Fruit fly (Drosophila melanogaster): ENCODE results near the gene Mat89Ba.
A peak's percentile ranks its signal among the peaks of the same experiment; 100 is the strongest.

Mat89Ba gene

DNA sequence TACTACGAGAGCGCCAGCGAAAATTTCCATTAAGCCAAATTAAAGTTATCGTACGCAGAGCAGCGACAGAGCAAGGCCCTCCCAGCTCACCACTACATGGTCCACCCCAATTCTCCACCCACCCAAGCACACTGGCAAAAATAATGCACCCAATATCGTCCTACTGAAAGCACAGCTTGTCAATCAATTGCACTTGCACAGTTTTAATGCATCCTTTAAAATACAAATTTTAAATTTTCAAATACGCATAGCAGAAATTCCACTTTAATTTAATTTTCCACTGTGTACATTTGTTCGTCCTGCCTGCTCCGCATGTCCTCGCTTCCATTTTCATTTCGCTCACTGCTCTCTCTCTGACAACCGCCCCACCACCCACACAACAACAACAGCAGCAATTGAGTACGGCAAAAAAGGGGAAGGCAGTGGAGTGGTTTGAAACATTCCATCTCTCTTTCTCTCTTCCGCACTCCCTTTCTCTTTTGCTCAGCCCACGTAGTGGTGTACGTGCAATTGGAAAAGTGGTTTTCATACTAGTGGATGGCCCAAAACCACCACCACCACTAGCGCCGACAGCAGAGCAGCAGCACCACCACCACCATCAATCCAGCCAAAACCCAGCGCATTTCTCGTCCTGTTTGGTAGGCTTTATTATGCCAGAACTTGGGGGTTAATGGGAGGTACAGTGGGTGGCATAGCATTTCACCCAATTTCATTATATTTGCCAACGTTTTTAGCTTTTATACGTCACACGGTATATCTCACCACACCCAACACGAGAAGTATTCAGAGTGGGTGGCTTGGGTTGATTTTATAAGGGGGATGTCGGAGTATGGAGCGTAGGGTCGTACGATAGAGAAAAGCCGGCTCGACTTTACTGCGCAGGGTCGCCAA lies 24.4 kb downstream of the Mat89Ba start (continued):
- TF ChIP-seq Eip93F (GFP tag; optimal IDR thresholded peaks at IDR 0.05) (no peak), Hr4 (GFP tag; optimal IDR thresholded peaks at IDR 0.05) (peak; percentile 76), CG7368 (GFP tag; optimal IDR thresholded peaks at IDR 0.05) (peak; percentile 52), salr (GFP tag; optimal IDR thresholded peaks at IDR 0.05) (peak in 1 of 2 experiments; percentile 58), pdm3 (GFP tag; optimal IDR thresholded peaks at IDR 0.05) (peak; percentile 65), CG6163 (GFP tag; IDR thresholded peaks at IDR 0.05) (peak; percentile 77; the same call in 2 of the 3 replicates), Gug (GFP tag; IDR thresholded peaks at IDR 0.05) (peak; percentile 76), CG6792 (GFP tag; optimal IDR thresholded peaks at IDR 0.05) (peak; percentile 33), lz (GFP tag; optimal IDR thresholded peaks at IDR 0.05) (peak; percentile 65), Lpt (GFP tag; optimal IDR thresholded peaks at IDR 0.05) (peak; percentile 86), dsx (GFP tag; optimal IDR thresholded peaks at IDR 0.05; ENCODE audit: poor library complexity, severe bottlenecking) (peak; percentile 13), CG34406 (GFP tag; optimal IDR thresholded peaks at IDR 0.05) (peak; percentile 61), ss (GFP tag; optimal IDR thresholded peaks at IDR 0.05) (peak in 1 of 2 experiments; percentile 81)

dm6 chr3R:16247027-16247426 lies 25.2 kb downstream of the Mat89Ba start:
- TF ChIP-seq CG8119 (GFP tag; IDR thresholded peaks at IDR 0.05) (no peak), CG32006 (GFP tag; optimal IDR thresholded peaks at IDR 0.05) (no peak), CG11762 (GFP tag; optimal IDR thresholded peaks at IDR 0.05; ENCODE audit: insufficient read depth) (no peak), CG9139 (GFP tag; optimal IDR thresholded peaks at IDR 0.05) (no peak), CG6163 (GFP tag; IDR thresholded peaks at IDR 0.05) (no peak; the same call in 2 of the 3 replicates), net (GFP tag; optimal IDR thresholded peaks at IDR 0.05) (no peak), Blimp-1 (GFP tag; optimal IDR thresholded peaks at IDR 0.05) (no peak), CG11294 (GFP tag; IDR thresholded peaks at IDR 0.05) (no peak), Eip78C (GFP tag) (peak; percentile 28), ss (GFP tag; optimal IDR thresholded peaks at IDR 0.05) (peak in 1 of 2 experiments; percentile 34), Sox15 (GFP tag; optimal IDR thresholded peaks at IDR 0.05) (no peak)

DNA sequence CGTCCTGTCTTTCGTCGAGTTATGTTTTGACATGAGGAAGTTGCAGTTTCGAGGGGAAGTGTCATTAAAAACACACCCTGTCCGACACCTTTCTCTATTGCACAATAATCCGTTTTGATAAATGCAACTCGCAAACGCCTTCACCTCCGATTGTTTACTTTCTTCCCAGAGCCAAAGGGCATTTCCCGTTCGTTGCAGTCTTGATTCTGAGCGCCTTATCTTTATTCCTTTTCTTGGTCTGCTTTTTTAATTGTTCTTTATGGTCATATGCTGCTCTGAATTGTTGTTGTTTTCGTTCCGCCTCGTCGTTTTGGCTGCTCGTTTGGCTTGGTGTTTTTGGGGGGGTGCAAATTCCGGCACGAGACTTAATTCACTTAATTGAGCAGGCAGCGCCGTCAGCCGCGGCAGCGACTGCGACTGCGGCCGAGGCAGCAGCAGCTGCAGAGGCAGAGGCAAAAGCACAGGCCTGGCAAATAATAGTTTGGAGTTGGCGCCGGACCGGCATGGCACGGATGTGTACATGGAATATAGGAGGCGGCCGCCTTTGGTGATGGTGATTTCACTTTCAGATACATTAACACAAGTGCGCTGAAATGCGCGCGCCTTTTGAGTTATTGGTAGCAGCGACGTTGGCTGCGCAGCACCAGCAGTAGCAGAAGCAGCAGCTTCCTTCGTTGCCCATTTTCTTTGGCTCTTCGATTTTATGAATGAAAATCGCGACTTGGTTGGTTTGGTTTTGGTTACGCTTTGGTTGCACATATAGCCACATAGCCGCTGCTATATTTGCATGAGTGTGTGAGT lies 26.7 kb downstream of the Mat89Ba start:
- peak; percentile 92 for TF ChIP-seq svp (GFP tag)
- no peak for TF ChIP-seq net (GFP tag; optimal IDR thresholded peaks at IDR 0.05)
- TF ChIP-seq CG11902 (GFP tag; optimal IDR thresholded peaks at IDR 0.05), result no peak
- TF ChIP-seq Eip78C (GFP tag), result peak; percentile 36
- TF ChIP-seq CG6854 (GFP tag; optimal IDR thresholded peaks at IDR 0.05), result peak; percentile 16
- peak; percentile 10 for TF ChIP-seq Met (GFP tag; optimal IDR thresholded peaks at IDR 0.05)
- peak; percentile 49 for TF ChIP-seq Blimp-1 (GFP tag; optimal IDR thresholded peaks at IDR 0.05)
- TF ChIP-seq spab (GFP tag; optimal IDR thresholded peaks at IDR 0.05), result no peak
- TF ChIP-seq eg (GFP tag; IDR thresholded peaks at IDR 0.05), result peak; percentile 49; the same call in 1 of the 3 replicates
- TF ChIP-seq Sox102F (GFP tag; optimal IDR thresholded peaks at IDR 0.05), result no peak

- TF ChIP-seq Eip93F (GFP tag; optimal IDR thresholded peaks at IDR 0.05) (no peak), pdm3 (GFP tag; optimal IDR thresholded peaks at IDR 0.05) (peak; percentile 3), CG8319 (GFP tag; optimal IDR thresholded peaks at IDR 0.05) (no peak), Lpt (GFP tag; optimal IDR thresholded peaks at IDR 0.05) (no peak), Hr38 (GFP tag; optimal IDR thresholded peaks at IDR 0.05) (no peak), Hr4 (GFP tag; optimal IDR thresholded peaks at IDR 0.05) (peak; percentile 23), CG8119 (GFP tag; IDR thresholded peaks at IDR 0.05) (peak; percentile 36; the same call in 2 of the 3 replicates), fd85E (GFP tag; optimal IDR thresholded peaks at IDR 0.05) (no peak), CG3919 (GFP tag; optimal IDR thresholded peaks at IDR 0.05) (peak; percentile 18), net (GFP tag; optimal IDR thresholded peaks at IDR 0.05) (peak; percentile 22), Ets21C (GFP tag; optimal IDR thresholded peaks at IDR 0.05) (no peak), lz (GFP tag; optimal IDR thresholded peaks at IDR 0.05) (no peak), CG6854 (GFP tag; optimal IDR thresholded peaks at IDR 0.05) (peak; percentile 33), acj6 (GFP tag; optimal IDR thresholded peaks at IDR 0.05) (peak; percentile 29), Hr39 (GFP tag; optimal IDR thresholded peaks at IDR 0.05) (no peak), Blimp-1 (GFP tag; optimal IDR thresholded peaks at IDR 0.05) (peak; percentile 13), salr (GFP tag; optimal IDR thresholded peaks at IDR 0.05) (peak in 1 of 2 experiments; percentile 36), CG32006 (GFP tag; optimal IDR thresholded peaks at IDR 0.05) (peak; percentile 64), svp (GFP tag) (peak; percentile 55), CG7368 (GFP tag; optimal IDR thresholded peaks at IDR 0.05) (no peak), CG15336 (GFP tag; IDR thresholded peaks at IDR 0.05) (0 out of 2 replicates have a peak, but pooled peaks have one; percentile 49), esn (GFP tag; optimal IDR thresholded peaks at IDR 0.05) (no peak), CG6163 (GFP tag; IDR thresholded peaks at IDR 0.05) (peak; percentile 42; the same call in 1 of the 3 replicates), Sox102F (GFP tag; optimal IDR thresholded peaks at IDR 0.05) (no peak)
These were observed 27.8 kb downstream of the Mat89Ba start for dm6 chr3R:16244241-16244977.
